Fruit fly (Drosophila melanogaster): ENCODE data around the gene slx1.

slx1 gene

DNA sequence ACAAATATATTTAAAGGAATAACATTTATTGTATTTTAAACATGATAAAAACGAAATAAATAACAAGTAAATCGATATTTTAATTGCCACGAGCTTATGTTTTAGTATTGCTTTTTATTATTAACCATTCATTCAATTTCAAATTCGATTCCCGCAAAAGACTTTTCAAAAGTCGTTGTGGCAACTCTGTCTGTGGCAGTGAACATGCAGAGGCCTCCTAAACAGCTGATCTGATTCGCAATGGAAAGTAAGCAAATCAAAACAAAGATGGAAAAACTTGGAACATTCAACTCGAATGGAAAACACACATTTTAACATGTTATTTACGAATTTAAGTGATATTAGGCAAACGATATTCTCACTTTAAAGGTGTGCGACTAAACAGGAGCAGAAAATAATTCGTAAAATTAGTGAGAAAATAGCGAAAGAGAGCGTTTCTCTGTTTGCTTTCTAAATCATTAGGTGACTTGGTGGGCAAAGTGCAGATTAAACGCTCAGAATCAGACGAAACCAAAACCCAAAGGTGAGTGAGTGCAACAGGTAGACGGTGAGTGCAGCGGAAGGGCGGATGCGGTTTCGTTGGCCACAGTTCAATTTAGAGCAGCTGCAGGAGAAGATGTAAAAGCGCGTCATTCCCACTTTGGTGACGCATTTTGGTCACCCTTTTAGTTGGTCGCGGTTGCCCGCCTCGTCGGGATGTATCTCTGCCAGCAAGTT, 13.0 kb downstream of the slx1 start, which contains the start of gene spartin (continued):
- TF ChIP-seq sc (optimal IDR thresholded peaks at IDR 0.05) (no peak), sc (GFP tag; optimal IDR thresholded peaks at IDR 0.05) (no peak), CG6175 (GFP tag; IDR thresholded peaks at IDR 0.05) (no peak), insv (GFP tag; optimal IDR thresholded peaks at IDR 0.05) (no peak), gro (GFP tag; optimal IDR thresholded peaks at IDR 0.05) (peak; percentile 58), gfzf (GFP tag; optimal IDR thresholded peaks at IDR 0.05) (peak; percentile 3), tx (GFP tag; optimal IDR thresholded peaks at IDR 0.05) (no peak), CG17829 (tag; optimal IDR thresholded peaks at IDR 0.05) (peak; percentile 16), CG2875 (GFP tag; optimal IDR thresholded peaks at IDR 0.05) (no peak), CG18764 (GFP tag; optimal IDR thresholded peaks at IDR 0.05) (peak; percentile 49), Dref (GFP tag; IDR thresholded peaks at IDR 0.05) (peak; percentile 53), Rfx (GFP tag; IDR thresholded peaks at IDR 0.05) (peak; percentile 46; the same call in 1 of the 2 replicates), CG9609 (GFP tag; optimal IDR thresholded peaks at IDR 0.05) (peak; percentile 19), MESR4 (GFP tag; optimal IDR thresholded peaks at IDR 0.05) (peak; percentile 13), crp (GFP tag; optimal IDR thresholded peaks at IDR 0.05) (peak; percentile 51 to 92), nmo (GFP tag; optimal IDR thresholded peaks at IDR 0.05) (peak; percentile 20), ci (GFP tag; IDR thresholded peaks at IDR 0.05) (no peak; the same call in 2 of the 3 replicates), Blimp-1 (GFP tag; optimal IDR thresholded peaks at IDR 0.05) (peak; percentile 59), Med (GFP tag) (peak; percentile 85), hkb (optimal IDR thresholded peaks at IDR 0.05) (no peak), hkb (GFP tag; IDR thresholded peaks at IDR 0.05) (peak; percentile 30; the same call in 1 of the 2 replicates), CG31388 (GFP tag; optimal IDR thresholded peaks at IDR 0.05) (no peak), Ptx1 (GFP tag; IDR thresholded peaks at IDR 0.05) (0 out of 2 replicates have a peak, but pooled peaks have one; percentile 21), Scr (GFP tag; IDR thresholded peaks at IDR 0.05; ENCODE audit: partially characterized antibody) (peak; percentile 44), ind (GFP tag; optimal IDR thresholded peaks at IDR 0.05) (peak; percentile 19), HLH3B (GFP tag; IDR thresholded peaks at IDR 0.05) (no peak), lilli (GFP tag; optimal IDR thresholded peaks at IDR 0.05) (peak; percentile 64), CG7839 (tag; optimal IDR thresholded peaks at IDR 0.05) (no peak), CG16815 (GFP tag; optimal IDR thresholded peaks at IDR 0.05) (no peak), Side (GFP tag; optimal IDR thresholded peaks at IDR 0.05) (no peak), croc (GFP tag; conservative IDR thresholded peaks at IDR 0.05) (no peak), phol (tag; optimal IDR thresholded peaks at IDR 0.05) (peak; percentile 31), ems (GFP tag; optimal IDR thresholded peaks at IDR 0.05) (peak; percentile 40), CG2116 (GFP tag; optimal IDR thresholded peaks at IDR 0.05) (peak; percentile 32), Dad (GFP tag; optimal IDR thresholded peaks at IDR 0.05) (peak; percentile 8), CG3838 (GFP tag; optimal IDR thresholded peaks at IDR 0.05) (no peak), CG18262 (tag; optimal IDR thresholded peaks at IDR 0.05) (peak; percentile 13), CG14965 (GFP tag; optimal IDR thresholded peaks at IDR 0.05; ENCODE audit: borderline replicate concordance) (no peak), CG10654 (GFP tag; optimal IDR thresholded peaks at IDR 0.05) (peak; percentile 3), CG12391 (tag; optimal IDR thresholded peaks at IDR 0.05) (peak; percentile 10), CG1603 (tag; optimal IDR thresholded peaks at IDR 0.05) (peak; percentile 59), CG2199 (GFP tag; IDR thresholded peaks at IDR 0.05) (peak; percentile 15; the same call in 1 of the 3 replicates), nau (GFP tag; optimal IDR thresholded peaks at IDR 0.05) (no peak), CG14014 (GFP tag; IDR thresholded peaks at IDR 0.05) (peak; percentile 21; the same call in 1 of the 2 replicates), CG10267 (tag; optimal IDR thresholded peaks at IDR 0.05) (peak; percentile 4), pzg (GFP tag; optimal IDR thresholded peaks at IDR 0.05) (peak; percentile 58), BEAF-32 (GFP tag; optimal IDR thresholded peaks at IDR 0.05) (peak; percentile 8), kay (GFP tag; optimal IDR thresholded peaks at IDR 0.05) (no peak), sna (GFP tag; IDR thresholded peaks at IDR 0.05; ENCODE audit: partially characterized antibody) (peak; percentile 50; the same call in 1 of the 2 replicates)
